Worm (Caenorhabditis elegans) whole organism, young adult: ENCODE results near the gene T13C5.3.
A peak's percentile ranks its signal among the peaks of the same experiment; 100 is the strongest.

ENCODE experiments used
- B0336.3 ChIP-seq: fragments of 200-800 bp; sonication (Bioruptor generic); IDR thresholded peaks from 2 replicates; pipeline ENCODE4 v1.3.6; 2022; ENCODE audit warnings: missing genetic modification characterization, missing compliant biosample characterization
- C06A6.2 ChIP-seq: fragments of 200-800 bp; sonication (Bioruptor generic); conservative IDR thresholded peaks from 2 replicates; pipeline ENCODE4 v1.3.6; 2022; ENCODE audit warnings: missing genetic modification characterization, missing compliant biosample characterization
- D2030.7 ChIP-seq: fragments of 200-800 bp; sonication (Bioruptor generic); IDR thresholded peaks from 2 replicates; pipeline ENCODE4 v1.3.6; 2022; ENCODE audit warnings: missing genetic modification reagents, missing genetic modification characterization, missing compliant biosample characterization
- F10E7.11 ChIP-seq: sonication (generic microtip); optimal IDR thresholded peaks from 2 replicates; lab custom pipeline; 2017; ENCODE audit warnings: mild to moderate bottlenecking, missing genetic modification characterization, moderate library complexity, missing compliant biosample characterization
- F22D6.2 ChIP-seq: sonication (generic microtip); optimal IDR thresholded peaks from 2 replicates; lab custom pipeline; 2016; ENCODE audit warnings: mild to moderate bottlenecking, missing genetic modification characterization, missing compliant biosample characterization
- F23B12.7 ChIP-seq: sonication (generic microtip); optimal IDR thresholded peaks from 2 replicates; lab custom pipeline; 2017; ENCODE audit warnings: missing genetic modification characterization, mild to moderate bottlenecking, missing compliant biosample characterization, antibody characterized with exemption, moderate library complexity; ENCODE audit not compliant: insufficient read depth
- F52B5.7 ChIP-seq: sonication (generic microtip); optimal IDR thresholded peaks from 2 replicates; lab custom pipeline; 2016; ENCODE audit warnings: mild to moderate bottlenecking, missing genetic modification characterization, missing compliant biosample characterization
- F55B11.4 ChIP-seq: sonication (generic microtip); optimal IDR thresholded peaks from 2 replicates; lab custom pipeline; 2016; ENCODE audit warnings: missing compliant biosample characterization, missing genetic modification characterization, borderline replicate concordance; ENCODE audit not compliant: insufficient read depth
- F57C9.4 ChIP-seq: sonication (generic microtip); optimal IDR thresholded peaks from 2 replicates; lab custom pipeline; 2017; ENCODE audit warnings: mild to moderate bottlenecking, missing genetic modification characterization, missing compliant biosample characterization
- Y53G8AR.9 ChIP-seq: fragments of 200-800 bp; sonication (Bioruptor generic); conservative IDR thresholded peaks from 2 replicates; pipeline ENCODE4 v1.3.6; 2022; ENCODE audit warnings: missing genetic modification reagents, missing genetic modification characterization, missing compliant biosample characterization
- Y67H2A.10 ChIP-seq: fragments of 200-800 bp; sonication (Bioruptor generic); conservative IDR thresholded peaks from 2 replicates; pipeline ENCODE4 v1.3.6; 2022; ENCODE audit warnings: missing genetic modification reagents, missing genetic modification characterization, missing compliant biosample characterization
- Y79H2A.3 ChIP-seq: fragments of 200-800 bp; sonication (Bioruptor generic); conservative IDR thresholded peaks from 2 replicates; pipeline ENCODE4 v1.3.6; 2022; ENCODE audit warnings: missing genetic modification reagents, missing genetic modification characterization, missing compliant biosample characterization
- ZK185.1 ChIP-seq: sonication (generic microtip); optimal IDR thresholded peaks from 2 replicates; lab custom pipeline; 2016; ENCODE audit warnings: mild to moderate bottlenecking, missing genetic modification characterization, missing compliant biosample characterization; ENCODE audit not compliant: poor library complexity, severe bottlenecking
- attf-3 ChIP-seq: fragments of 200-800 bp; sonication (Bioruptor generic); conservative IDR thresholded peaks from 2 replicates; pipeline ENCODE4 v1.3.6; 2022; ENCODE audit warnings: missing genetic modification reagents, missing genetic modification characterization, missing compliant biosample characterization
- attf-6 ChIP-seq: fragments of 200-800 bp; sonication (Bioruptor generic); IDR thresholded peaks from 2 replicates; pipeline ENCODE4 v1.3.6; 2022; ENCODE audit warnings: missing genetic modification reagents, missing genetic modification characterization, missing compliant biosample characterization
- bed-1 ChIP-seq: fragments of 200-800 bp; sonication (Bioruptor generic); IDR thresholded peaks from 2 replicates; pipeline ENCODE4 v1.3.6; 2022; ENCODE audit warnings: missing genetic modification reagents, missing genetic modification characterization, missing compliant biosample characterization
- cebp-2 ChIP-seq: fragments of 200-800 bp; sonication (Bioruptor generic); IDR thresholded peaks from 2 replicates; pipeline ENCODE4 v1.3.6; 2022; ENCODE audit warnings: missing genetic modification characterization, missing compliant biosample characterization
- ceh-27 ChIP-seq: fragments of 200-800 bp; sonication (Bioruptor generic); optimal IDR thresholded peaks from 2 replicates; lab custom pipeline; 2018; ENCODE audit warnings: mild to moderate bottlenecking, missing genetic modification characterization, moderate library complexity, missing compliant biosample characterization
- ceh-91 ChIP-seq: fragments of 200-800 bp; sonication (Bioruptor generic); IDR thresholded peaks from 2 replicates; pipeline ENCODE4 v1.3.6; 2022; ENCODE audit warnings: missing genetic modification reagents, missing genetic modification characterization, missing compliant biosample characterization
- chd-7 ChIP-seq: sonication (generic microtip); optimal IDR thresholded peaks from 2 replicates; lab custom pipeline; 2016; ENCODE audit warnings: mild to moderate bottlenecking, missing genetic modification characterization, moderate library complexity, missing compliant biosample characterization
- dox-1 ChIP-seq: fragments of 200-800 bp; sonication (Bioruptor generic); IDR thresholded peaks from 2 replicates; pipeline ENCODE4 v1.3.6; 2022; ENCODE audit warnings: missing genetic modification reagents, missing genetic modification characterization, missing compliant biosample characterization
- dpff-1 ChIP-seq: sonication (generic microtip); optimal IDR thresholded peaks from 2 replicates; lab custom pipeline; 2017; ENCODE audit warnings: mild to moderate bottlenecking, missing genetic modification characterization, missing compliant biosample characterization
- dpl-1 ChIP-seq: fragments of 150-350 bp; optimal IDR thresholded peaks from 2 replicates; lab custom pipeline; 2014; ENCODE audit warnings: missing biosample characterization, missing genetic modification reagents, missing genetic modification characterization
- efl-1 ChIP-seq: fragments of 150-350 bp; optimal IDR thresholded peaks from 2 replicates; lab custom pipeline; 2014; ENCODE audit warnings: missing biosample characterization, missing genetic modification reagents, missing genetic modification characterization
- ets-4 ChIP-seq: fragments of 200-800 bp; sonication (Bioruptor generic); optimal IDR thresholded peaks from 2 replicates; lab custom pipeline; 2018; ENCODE audit warnings: mild to moderate bottlenecking, missing genetic modification characterization, missing compliant biosample characterization
- hlh-26 ChIP-seq: fragments of 200-800 bp; sonication (Bioruptor generic); conservative IDR thresholded peaks from 2 replicates; pipeline ENCODE4 v1.3.6; 2022; ENCODE audit warnings: missing genetic modification reagents, missing genetic modification characterization, missing compliant biosample characterization
- hmg-1.2 ChIP-seq: fragments of 200-800 bp; sonication (Bioruptor generic); IDR thresholded peaks from 2 replicates; pipeline ENCODE4 v1.3.6; 2022; ENCODE audit warnings: missing genetic modification reagents, missing genetic modification characterization, missing compliant biosample characterization
- lag-1 ChIP-seq: fragments of 200-800 bp; sonication (Bioruptor generic); IDR thresholded peaks from 2 replicates; pipeline ENCODE4 v1.3.6; 2022; ENCODE audit warnings: missing genetic modification reagents, missing genetic modification characterization, missing compliant biosample characterization
- lin-26 ChIP-seq: fragments of 200-800 bp; sonication (Bioruptor generic); IDR thresholded peaks from 2 replicates; pipeline ENCODE4 v1.3.6; 2022; ENCODE audit warnings: missing genetic modification reagents, missing genetic modification characterization, missing compliant biosample characterization
- lin-35 ChIP-seq, 3 experiments: fragments of 150-350 bp in 2 of 3; sonication (generic microtip) in 1 of 3; optimal IDR thresholded peaks; 2 replicates each; lab custom pipeline; 2014 to 2018; ENCODE audit warnings: missing biosample characterization in 3 of 3, missing genetic modification characterization in 3 of 3, missing genetic modification reagents in 3 of 3
- lsy-27 ChIP-seq: sonication (generic microtip); optimal IDR thresholded peaks from 2 replicates; lab custom pipeline; 2017; ENCODE audit warnings: missing genetic modification characterization, mild to moderate bottlenecking, missing compliant biosample characterization, antibody characterized with exemption, missing genotype, borderline replicate concordance; ENCODE audit not compliant: insufficient read depth
- madf-10 ChIP-seq: sonication (generic microtip); optimal IDR thresholded peaks from 2 replicates; lab custom pipeline; 2016; ENCODE audit warnings: mild to moderate bottlenecking, missing genetic modification characterization, missing compliant biosample characterization
- madf-3 ChIP-seq: fragments of 200-800 bp; sonication (Bioruptor generic); IDR thresholded peaks from 2 replicates; pipeline ENCODE4 v1.3.6; 2022; ENCODE audit warnings: missing genetic modification reagents, missing genetic modification characterization, missing compliant biosample characterization
- mxl-1 ChIP-seq: sonication (generic microtip); optimal IDR thresholded peaks from 2 replicates; lab custom pipeline; 2016; ENCODE audit warnings: missing genetic modification characterization, missing compliant biosample characterization
- nfya-1 ChIP-seq: sonication (generic microtip); optimal IDR thresholded peaks from 2 replicates; lab custom pipeline; 2017; ENCODE audit warnings: antibody characterized with exemption, missing compliant biosample characterization, missing genetic modification characterization, borderline replicate concordance; ENCODE audit not compliant: insufficient read depth
- nhr-120 ChIP-seq: fragments of 200-800 bp; sonication (Bioruptor generic); IDR thresholded peaks from 2 replicates; pipeline ENCODE4 v1.3.6; 2022; ENCODE audit warnings: missing genetic modification characterization, missing compliant biosample characterization
- nhr-179 ChIP-seq: sonication (generic microtip); optimal IDR thresholded peaks from 2 replicates; lab custom pipeline; 2016; ENCODE audit warnings: mild to moderate bottlenecking, missing genetic modification characterization, missing compliant biosample characterization
- nhr-27 ChIP-seq: fragments of 200-800 bp; sonication (Bioruptor generic); optimal IDR thresholded peaks from 2 replicates; lab custom pipeline; 2018; ENCODE audit warnings: mild to moderate bottlenecking, missing genetic modification characterization, moderate library complexity, missing compliant biosample characterization
- nhr-90 ChIP-seq: sonication (generic microtip); optimal IDR thresholded peaks from 2 replicates; lab custom pipeline; 2016; ENCODE audit warnings: missing genotype, mild to moderate bottlenecking, missing genetic modification characterization, missing compliant biosample characterization
- rec-8 ChIP-seq, 2 experiments: sonication (generic microtip); optimal IDR thresholded peaks; 2 replicates each; lab custom pipeline; 2016; ENCODE audit warnings: mild to moderate bottlenecking in 2 of 2, missing genetic modification characterization in 2 of 2, missing genetic modification reagents in 2 of 2, missing genotype in 2 of 2, missing biosample characterization in 1 of 2, missing compliant biosample characterization in 1 of 2, moderate library complexity in 1 of 2
- rpc-1 ChIP-seq, 2 experiments: fragments of 150-350 bp in 1 of 2; sonication (generic microtip) in 1 of 2; optimal IDR thresholded peaks; 2 replicates each; lab custom pipeline; 2014 to 2018; ENCODE audit warnings: missing biosample characterization in 1 of 2, missing genetic modification characterization in 1 of 2, missing genetic modification reagents in 1 of 2, missing genotype in 1 of 2
- sdz-38 ChIP-seq: sonication (generic microtip); optimal IDR thresholded peaks from 2 replicates; lab custom pipeline; 2016; ENCODE audit warnings: missing genotype, missing genetic modification characterization, missing compliant biosample characterization
- snpc-1.3 ChIP-seq: sonication (generic microtip); optimal IDR thresholded peaks from 2 replicates; lab custom pipeline; 2017; ENCODE audit warnings: missing genetic modification characterization, mild to moderate bottlenecking, missing compliant biosample characterization, antibody characterized with exemption, moderate library complexity, missing genotype, missing genetic modification reagents; ENCODE audit not compliant: insufficient read depth
- unc-130 ChIP-seq: sonication (generic microtip); optimal IDR thresholded peaks from 2 replicates; lab custom pipeline; 2016; ENCODE audit warnings: missing genetic modification reagents, missing genetic modification characterization, missing compliant biosample characterization
- unc-62 ChIP-seq: fragments of 150-350 bp; optimal IDR thresholded peaks from 2 replicates; lab custom pipeline; 2014; ENCODE audit warnings: missing biosample characterization, missing genetic modification reagents, missing genetic modification characterization
- zfh-2 ChIP-seq: fragments of 200-800 bp; sonication (Bioruptor generic); conservative IDR thresholded peaks from 2 replicates; pipeline ENCODE4 v1.3.6; 2022; ENCODE audit warnings: missing genetic modification reagents, missing genetic modification characterization, missing compliant biosample characterization
- ztf-18 ChIP-seq: sonication (generic microtip); optimal IDR thresholded peaks from 2 replicates; lab custom pipeline; 2016; ENCODE audit warnings: missing genotype, mild to moderate bottlenecking, missing genetic modification characterization, missing compliant biosample characterization
- ztf-22 ChIP-seq: fragments of 200-800 bp; sonication (Bioruptor generic); optimal IDR thresholded peaks from 2 replicates; lab custom pipeline; 2018; ENCODE audit warnings: mild to moderate bottlenecking, missing genetic modification characterization, moderate library complexity, missing compliant biosample characterization

Gene T13C5.3

DNA sequence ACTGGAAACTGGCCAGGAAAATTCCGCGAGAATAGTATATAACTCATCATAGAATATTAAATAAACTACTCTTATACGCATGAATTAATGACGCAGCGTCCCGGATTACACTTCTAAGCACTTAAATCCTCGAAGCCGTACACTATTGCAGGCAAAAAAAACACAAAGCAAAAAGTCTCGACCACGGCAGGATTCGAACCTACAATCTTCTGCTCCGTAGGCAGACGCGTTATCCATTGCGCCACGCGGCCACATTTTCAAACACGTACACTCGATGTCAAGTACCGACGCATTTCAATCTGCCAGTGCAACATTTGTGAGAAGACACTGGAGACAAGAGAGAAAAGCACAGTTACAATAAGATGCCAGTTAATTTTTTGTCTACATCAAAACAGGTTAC lies 41.6 kb downstream of the T13C5.3 start (continued):
- TF ChIP-seq lin-35 (GFP tag; optimal IDR thresholded peaks at IDR 0.05; lab: Kevin White, UChicago) (no peak), F22D6.2 (tag; lab: Kevin White, UChicago) (no peak), B0336.3 (no peak; the same call in 1 of the 2 replicates), F52B5.7 (tag; lab: Kevin White, UChicago) (peak; percentile 58), C06A6.2 (GFP tag; lab: Robert Waterston, UW) (no peak), D2030.7 (GFP tag; lab: Robert Waterston, UW) (peak; percentile 35; the same call in 1 of the 2 replicates), nhr-27 (tag; lab: Kevin White, UChicago) (no peak), ets-4 (GFP tag; lab: Kevin White, UChicago) (peak; percentile 16), hlh-26 (GFP tag; lab: Robert Waterston, UW) (no peak), Y53G8AR.9 (peak; percentile 61; the same call in 1 of the 2 replicates), lag-1 (GFP tag; lab: Robert Waterston, UW) (no peak), dpff-1 (tag; lab: Kevin White, UChicago) (no peak), ztf-22 (GFP tag; lab: Kevin White, UChicago) (no peak), bed-1 (0 out of 2 replicates have a peak, but pooled peaks have one; percentile 64), nhr-120 (no peak), lsy-27 (peak; percentile 57), ZK185.1 (peak; percentile 60), snpc-1.3 (tag; lab: Kevin White, UChicago) (no peak), Y67H2A.10 (no peak), lin-26 (GFP tag; lab: Robert Waterston, UW) (peak; percentile 89), F23B12.7 (tag; lab: Kevin White, UChicago) (no peak), dox-1 (GFP tag; lab: Robert Waterston, UW) (no peak; the same call in 1 of the 2 replicates), unc-130 (peak; percentile 15), nhr-179 (tag; lab: Kevin White, UChicago) (peak; percentile 15), rec-8 (tag; optimal IDR thresholded peaks at IDR 0.05; lab: Kevin White, UChicago) (peak; percentile 65 to 71), madf-10 (tag; lab: Kevin White, UChicago) (peak; percentile 57), F57C9.4 (tag; lab: Kevin White, UChicago) (no peak), unc-62 (GFP tag; lab: Kevin White, UChicago) (no peak), sdz-38 (tag; lab: Kevin White, UChicago) (no peak), hmg-1.2 (GFP tag; lab: Robert Waterston, UW) (peak; percentile 66), F55B11.4 (tag; lab: Kevin White, UChicago) (no peak), chd-7 (peak; percentile 63), nhr-90 (tag; lab: Kevin White, UChicago) (peak; percentile 85), ztf-18 (tag; lab: Kevin White, UChicago) (peak; percentile 43), F10E7.11 (tag; lab: Kevin White, UChicago) (no peak), attf-6 (GFP tag; lab: Robert Waterston, UW) (no peak), efl-1 (no peak), Y79H2A.3 (GFP tag; lab: Robert Waterston, UW) (no peak)
- TF ChIP-seq, all 124 proteins: peak for 52

DNA sequence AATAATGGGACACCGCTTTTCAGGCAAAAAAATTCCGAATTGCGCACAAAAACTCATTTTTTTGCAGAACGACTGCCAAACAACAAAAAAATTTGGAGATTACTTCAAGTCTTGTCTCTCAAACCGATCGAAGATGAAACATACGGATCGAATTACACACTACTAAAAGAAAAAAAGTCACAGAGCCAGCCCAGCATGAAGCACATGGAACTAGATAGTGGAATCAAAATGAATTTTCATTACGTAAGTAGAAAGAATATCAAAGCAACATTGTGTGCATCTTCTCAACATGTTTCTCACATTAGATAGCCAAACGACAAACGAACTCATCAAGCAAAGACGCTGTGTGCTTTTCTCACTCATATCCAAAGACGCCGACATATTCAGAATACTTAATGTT lies 42.8 kb downstream of the T13C5.3 start:
- TF ChIP-seq bed-1: no peak
- no peak for TF ChIP-seq ceh-91 (GFP tag; lab: Robert Waterston, UW)
- TF ChIP-seq attf-3 (GFP tag; lab: Robert Waterston, UW): no peak
- no peak for TF ChIP-seq zfh-2 (GFP tag; lab: Robert Waterston, UW)
- TF ChIP-seq rpc-1 (optimal IDR thresholded peaks at IDR 0.05; lab: Kevin White, UChicago): no peak
- TF ChIP-seq rpc-1 (tag; optimal IDR thresholded peaks at IDR 0.05; lab: Kevin White, UChicago): no peak
- TF ChIP-seq nfya-1 (tag; lab: Kevin White, UChicago): no peak
- no peak for TF ChIP-seq efl-1
- TF ChIP-seq ceh-27 (GFP tag; lab: Kevin White, UChicago): no peak
- TF ChIP-seq Y79H2A.3 (GFP tag; lab: Robert Waterston, UW): no peak
- TF ChIP-seq madf-3 (GFP tag; lab: Robert Waterston, UW): no peak
- no peak for TF ChIP-seq sdz-38 (tag; lab: Kevin White, UChicago)
- TF ChIP-seq cebp-2 (GFP tag; lab: Robert Waterston, UW): no peak
- TF ChIP-seq dpl-1 (GFP tag; lab: Kevin White, UChicago): no peak
- no peak for TF ChIP-seq F52B5.7 (tag; lab: Kevin White, UChicago)
- TF ChIP-seq mxl-1 (tag; lab: Kevin White, UChicago): no peak
